Fruit fly (Drosophila melanogaster) whole organism, pupa: ENCODE measurements around the gene CG33234.

Source experiments
- CG12605 ChIP-seq: fragments of 200-800 bp; sonication (Bioruptor generic); IDR thresholded peaks from 2 replicates; pipeline ENCODE4 v1.3.6; 2022; ENCODE audit warnings: missing biosample characterization, missing genetic modification characterization
- CG13204 ChIP-seq: fragments of 200-800 bp; sonication (Bioruptor generic); optimal IDR thresholded peaks from 2 replicates; lab custom pipeline; 2018; ENCODE audit warnings: missing biosample characterization, mild to moderate bottlenecking, missing genetic modification characterization, moderate library complexity
- CG14655 ChIP-seq: fragments of 200-800 bp; sonication (Bioruptor generic); optimal IDR thresholded peaks from 3 replicates; lab custom pipeline; 2017; ENCODE audit warnings: mild to moderate bottlenecking, missing biosample characterization, missing genetic modification reagents, missing genetic modification characterization
- CG15710 ChIP-seq: fragments of 200-800 bp; sonication (Bioruptor generic); optimal IDR thresholded peaks from 2 replicates; lab custom pipeline; 2018; ENCODE audit warnings: missing biosample characterization, mild to moderate bottlenecking, missing genetic modification characterization, moderate library complexity
- CG17806 ChIP-seq: fragments of 200-800 bp; sonication (Bioruptor generic); optimal IDR thresholded peaks from 2 replicates; lab custom pipeline; 2018; ENCODE audit warnings: missing biosample characterization, mild to moderate bottlenecking, missing genetic modification characterization, moderate library complexity
- CG32121 ChIP-seq: fragments of 200-800 bp; sonication (Bioruptor generic); IDR thresholded peaks from 2 replicates; pipeline ENCODE4 v1.3.6; 2022; ENCODE audit warnings: missing biosample characterization, missing genetic modification characterization
- CG34367 ChIP-seq: fragments of 200-800 bp; sonication (Bioruptor generic); optimal IDR thresholded peaks from 2 replicates; lab custom pipeline; 2018; ENCODE audit warnings: missing biosample characterization, mild to moderate bottlenecking, missing genetic modification characterization
- CG4496 ChIP-seq: fragments of 200-800 bp; sonication (Bioruptor generic); IDR thresholded peaks from 3 replicates; pipeline ENCODE4 v1.3.6; 2022; ENCODE audit warnings: missing biosample characterization, missing genetic modification characterization
- CG8159 ChIP-seq: fragments of 200-800 bp; sonication (Bioruptor generic); optimal IDR thresholded peaks from 3 replicates; lab custom pipeline; 2018; ENCODE audit warnings: missing biosample characterization, mild to moderate bottlenecking, missing genetic modification characterization, moderate library complexity
- CG8301 ChIP-seq: fragments of 200-800 bp; sonication (Bioruptor generic); optimal IDR thresholded peaks from 2 replicates; lab custom pipeline; 2018; ENCODE audit warnings: missing biosample characterization, mild to moderate bottlenecking, missing genetic modification characterization
- CG9948 ChIP-seq: fragments of 200-800 bp; sonication (Bioruptor generic); optimal IDR thresholded peaks from 2 replicates; lab custom pipeline; 2018; ENCODE audit warnings: missing biosample characterization, mild to moderate bottlenecking, missing genetic modification characterization, moderate library complexity
- D1 ChIP-seq: fragments of 200-800 bp; sonication (Bioruptor generic); optimal IDR thresholded peaks from 2 replicates; lab custom pipeline; 2018; ENCODE audit warnings: missing biosample characterization, mild to moderate bottlenecking, missing genetic modification characterization, moderate library complexity
- EcR ChIP-seq: fragments of 200-800 bp; sonication (Bioruptor generic); optimal IDR thresholded peaks from 3 replicates; lab custom pipeline; 2019; ENCODE audit warnings: missing biosample characterization, missing genetic modification characterization, mild to moderate bottlenecking, moderate library complexity, missing genetic modification reagents
- Ets98B ChIP-seq: fragments of 200-800 bp; sonication (Bioruptor generic); IDR thresholded peaks from 2 replicates; pipeline ENCODE4 v1.3.6; 2022; ENCODE audit warnings: missing biosample characterization, missing genetic modification characterization
- Pif1B ChIP-seq: fragments of 200-800 bp; sonication (Bioruptor generic); optimal IDR thresholded peaks from 3 replicates; lab custom pipeline; 2016; ENCODE audit warnings: missing biosample characterization, missing genetic modification characterization
- Snoo ChIP-seq: fragments of 200-800 bp; sonication (Bioruptor generic); optimal IDR thresholded peaks from 3 replicates; lab custom pipeline; 2017; ENCODE audit warnings: missing biosample characterization, mild to moderate bottlenecking, missing genetic modification characterization, inconsistent platforms
- fd96Ca ChIP-seq: fragments of 200-800 bp; sonication (Bioruptor generic); IDR thresholded peaks from 3 replicates; pipeline ENCODE4 v1.3.6; 2022; ENCODE audit warnings: missing biosample characterization, missing genetic modification characterization
- gl ChIP-seq: fragments of 200-800 bp; sonication (Bioruptor generic); optimal IDR thresholded peaks from 2 replicates; lab custom pipeline; 2018; ENCODE audit warnings: missing biosample characterization, mild to moderate bottlenecking, missing genetic modification characterization
- rn ChIP-seq: fragments of 200-800 bp; sonication (Bioruptor generic); IDR thresholded peaks from 2 replicates; pipeline ENCODE4 v1.3.6; 2022; ENCODE audit warnings: missing biosample characterization, missing genetic modification characterization

Gene CG33234

DNA sequence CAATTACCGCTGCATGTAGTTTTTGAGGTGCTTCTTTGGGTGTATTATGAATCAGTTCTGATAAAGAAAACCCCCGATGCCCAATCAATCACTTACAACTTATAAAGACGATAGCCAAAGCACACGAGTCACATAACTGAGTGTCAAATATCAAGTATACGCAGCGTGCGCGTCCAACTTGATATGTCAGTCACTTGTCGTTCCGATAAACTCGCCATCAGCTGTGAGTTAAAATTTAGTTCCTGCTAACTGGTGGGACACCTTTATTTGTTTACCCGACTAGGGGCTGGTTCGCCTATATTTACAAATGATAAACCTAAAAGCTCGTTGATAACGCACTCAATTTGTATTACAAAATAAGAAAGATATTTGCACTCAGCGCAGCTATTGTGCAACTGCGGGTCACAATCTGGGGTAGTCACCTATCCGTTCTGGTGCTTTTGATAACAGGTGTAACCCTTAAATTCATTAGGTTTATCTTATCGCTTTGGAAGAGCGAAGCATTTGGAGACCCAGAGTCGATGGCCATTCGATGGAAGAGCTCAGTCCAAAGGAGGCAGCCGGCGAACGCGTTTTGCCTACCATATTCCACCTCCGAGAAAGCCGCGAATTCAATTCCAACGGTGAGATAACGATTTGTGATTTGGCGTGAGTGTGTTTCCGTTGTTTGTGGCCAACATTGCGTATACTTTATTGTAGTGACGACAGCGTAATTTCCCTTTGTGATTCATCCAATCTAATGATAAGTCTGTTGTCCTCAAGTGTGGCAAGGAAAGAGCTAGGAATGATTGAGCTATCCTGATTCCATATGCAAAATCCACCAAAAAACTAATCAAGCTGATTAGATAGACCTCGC is 13.7 kb upstream of the CG33234 start, which contains the start of gene CG1246:
Gene CG1246 (plus strand): TSS at position 526 of the 856 bp plus-strand sequence.
- TF ChIP-seq Ets98B (GFP tag; lab: Robert Waterston, UW) (no peak), Pif1B (GFP tag; lab: Kevin White, UChicago) (no peak), CG9948 (no peak), CG8301 (tag; lab: Kevin White, UChicago) (no peak), CG13204 (GFP tag; lab: Kevin White, UChicago) (no peak), Snoo (tag; lab: Kevin White, UChicago) (no peak), gl (tag; lab: Kevin White, UChicago) (no peak), CG32121 (GFP tag; lab: Robert Waterston, UW) (no peak), CG4496 (GFP tag; lab: Robert Waterston, UW) (no peak), CG14655 (GFP tag; lab: Kevin White, UChicago) (no peak), D1 (tag; lab: Kevin White, UChicago) (no peak), EcR (no peak), CG8159 (tag; lab: Kevin White, UChicago) (no peak), CG17806 (tag; lab: Kevin White, UChicago) (no peak)

dm6 chr3L:2651800-2652199 is 9.6 kb upstream of the CG33234 start, which contains the start of the genes ProRS-m, CG42304 and Snup:
Gene ProRS-m, minus strand, starts transcription at chr3L:2651850.
Gene CG42304, plus strand, starts transcription at chr3L:2652088.
Gene Snup, plus strand, starts transcription at chr3L:2652088.
- peak; percentile 59 for TF ChIP-seq CG15710 (tag; lab: Kevin White, UChicago)
- 0 out of 2 replicates have a peak, but pooled peaks have one; percentile 21 for TF ChIP-seq Ets98B (GFP tag; lab: Robert Waterston, UW)
- peak; percentile 39; the same call in 1 of the 2 replicates for TF ChIP-seq rn (GFP tag; lab: Robert Waterston, UW)
- TF ChIP-seq Pif1B (GFP tag; lab: Kevin White, UChicago), result no peak
- TF ChIP-seq CG4496 (GFP tag; lab: Robert Waterston, UW), result peak; percentile 62; the same call in 2 of the 3 replicates
- peak; percentile 68 for TF ChIP-seq CG8159 (tag; lab: Kevin White, UChicago)
- TF ChIP-seq, all 21 proteins: peak for 5

DNA sequence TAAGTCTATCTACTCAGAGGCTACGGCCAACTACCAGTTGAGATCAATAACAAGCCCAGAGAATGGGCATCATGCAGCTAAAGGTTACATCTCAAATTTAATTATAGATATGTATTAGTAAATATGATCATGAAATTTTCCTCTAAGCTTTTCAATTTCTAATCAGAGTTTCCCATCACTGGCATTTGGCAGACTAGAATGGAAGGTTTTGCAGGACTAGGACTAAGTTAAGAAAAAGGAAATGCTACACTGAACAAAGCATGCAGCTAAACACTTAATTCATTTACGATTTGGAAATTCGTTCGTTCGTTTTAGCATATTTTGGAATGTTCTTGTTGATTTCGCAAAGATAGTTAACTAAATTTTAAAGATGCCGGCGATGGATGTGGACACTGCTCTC is 2.1 kb upstream of the CG33234 start, which contains the start of gene CG33233:
Gene CG33233 (plus strand): TSS at position 301 of the 400 bp plus-strand sequence.
- TF ChIP-seq Snoo (tag; lab: Kevin White, UChicago) (no peak), D1 (tag; lab: Kevin White, UChicago) (no peak)

- TF ChIP-seq Snoo (tag; lab: Kevin White, UChicago) (no peak), CG12605 (no peak), CG14655 (GFP tag; lab: Kevin White, UChicago) (no peak), CG34367 (no peak), CG4496 (GFP tag; lab: Robert Waterston, UW) (no peak), CG9948 (no peak), gl (tag; lab: Kevin White, UChicago) (no peak), fd96Ca (no peak), EcR (no peak)
These were observed 41.1 kb downstream of the CG33234 start for dm6 chr3L:2702474-2702873.

DNA sequence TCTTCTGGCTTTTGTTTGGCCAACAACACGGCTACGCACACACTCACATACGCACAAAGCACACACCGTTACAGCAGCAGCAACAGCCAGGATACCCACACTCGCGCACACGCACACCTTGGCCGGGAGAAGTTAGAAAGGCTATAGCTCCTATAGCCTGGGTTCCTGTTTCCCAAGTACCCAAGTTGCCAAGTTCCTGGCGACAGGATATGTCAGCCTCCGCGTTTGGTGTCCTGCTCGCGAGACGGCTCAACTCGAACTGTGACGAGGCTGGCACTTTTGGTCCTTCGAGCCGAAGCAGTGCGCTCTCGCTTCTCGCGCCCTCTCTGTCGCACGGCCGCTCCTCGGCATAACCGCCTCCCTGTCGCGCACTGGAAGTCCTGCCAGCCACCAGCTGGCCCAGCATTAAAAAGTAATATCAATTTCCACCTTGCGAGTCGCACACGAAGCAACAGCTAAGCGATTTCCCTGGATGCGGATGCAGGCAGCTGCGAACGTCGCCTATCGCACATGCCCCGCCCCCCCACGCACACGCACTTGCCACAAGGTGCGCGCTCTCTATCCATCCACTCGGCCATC is 50.1 kb downstream of the CG33234 start, which contains the start of gene Fife:
Gene Fife (minus strand): TSS at position 229 of the 579 bp plus-strand sequence.
- no peak for TF ChIP-seq CG15710 (tag; lab: Kevin White, UChicago)
- TF ChIP-seq Pif1B (GFP tag; lab: Kevin White, UChicago), result no peak
- no peak for TF ChIP-seq CG12605
- TF ChIP-seq EcR, result no peak
- TF ChIP-seq CG8159 (tag; lab: Kevin White, UChicago), result no peak
- no peak for TF ChIP-seq CG14655 (GFP tag; lab: Kevin White, UChicago)
- TF ChIP-seq CG8301 (tag; lab: Kevin White, UChicago), result no peak
- peak; percentile 38 for TF ChIP-seq CG13204 (GFP tag; lab: Kevin White, UChicago)

dm6 chr3L:2712598-2713216 is 51.3 kb downstream of the CG33234 start:
- TF ChIP-seq CG14655 (GFP tag; lab: Kevin White, UChicago) (no peak), CG12605 (peak; percentile 62; the same call in 1 of the 2 replicates)
